Worm (Caenorhabditis elegans) whole organism, young adult: ENCODE data around the gene frpr-12.

Experiments
- C06A6.2 ChIP-seq: fragments of 200-800 bp; sonication (Bioruptor generic); conservative IDR thresholded peaks from 2 replicates; pipeline ENCODE4 v1.3.6; 2022; ENCODE audit warnings: missing genetic modification characterization, missing compliant biosample characterization
- F52B5.7 ChIP-seq: sonication (generic microtip); optimal IDR thresholded peaks from 2 replicates; lab custom pipeline; 2016; ENCODE audit warnings: mild to moderate bottlenecking, missing genetic modification characterization, missing compliant biosample characterization
- Y53G8AR.9 ChIP-seq: fragments of 200-800 bp; sonication (Bioruptor generic); conservative IDR thresholded peaks from 2 replicates; pipeline ENCODE4 v1.3.6; 2022; ENCODE audit warnings: missing genetic modification reagents, missing genetic modification characterization, missing compliant biosample characterization
- lag-1 ChIP-seq: fragments of 200-800 bp; sonication (Bioruptor generic); IDR thresholded peaks from 2 replicates; pipeline ENCODE4 v1.3.6; 2022; ENCODE audit warnings: missing genetic modification reagents, missing genetic modification characterization, missing compliant biosample characterization
- lin-40 ChIP-seq: sonication (generic microtip); optimal IDR thresholded peaks from 2 replicates; lab custom pipeline; 2016; ENCODE audit warnings: missing genetic modification characterization, mild to moderate bottlenecking, missing compliant biosample characterization, missing genotype, missing genetic modification reagents
- pha-4 ChIP-seq: fragments of 150-350 bp; sonication (generic microtip); optimal IDR thresholded peaks from 2 replicates; lab custom pipeline; 2014; ENCODE audit warnings: missing biosample characterization, missing genetic modification reagents, missing genetic modification characterization
- rcor-1 ChIP-seq: fragments of 200-800 bp; sonication (Bioruptor generic); IDR thresholded peaks from 2 replicates; pipeline ENCODE4 v1.3.6; 2022; ENCODE audit warnings: missing genetic modification reagents, missing genetic modification characterization, missing compliant biosample characterization

ce11 chrV:8898756-8899155 lies 4.0 kb upstream of the frpr-12 start, which contains the start of gene frpr-13:
- TF ChIP-seq C06A6.2 (GFP tag; lab: Robert Waterston, UW) (no peak), rcor-1 (GFP tag; lab: Robert Waterston, UW) (no peak), Y53G8AR.9 (no peak), lin-40 (tag; lab: Kevin White, UChicago) (no peak), F52B5.7 (tag; lab: Kevin White, UChicago) (no peak), lag-1 (no peak), pha-4 (tag; lab: Kevin White, UChicago) (no peak)
